Fruit fly (Drosophila melanogaster) whole organism, adult: ENCODE measurements around the gene SclB.

Experiments
- CG11617 ChIP-seq: fragments of 200-800 bp; sonication (Bioruptor generic); optimal IDR thresholded peaks from 2 replicates; lab custom pipeline; 2017; ENCODE audit warnings: mild to moderate bottlenecking, missing biosample characterization, missing genetic modification reagents, missing genetic modification characterization
- CG12768 ChIP-seq: fragments of 200-800 bp; sonication (Bioruptor generic); optimal IDR thresholded peaks from 2 replicates; lab custom pipeline; 2017; ENCODE audit warnings: missing biosample characterization, missing genetic modification characterization, mild to moderate bottlenecking, moderate library complexity, missing genetic modification reagents
- CG14711 ChIP-seq: fragments of 200-800 bp; sonication (Bioruptor generic); optimal IDR thresholded peaks from 2 replicates; lab custom pipeline; 2018; ENCODE audit warnings: missing biosample characterization, mild to moderate bottlenecking, missing genetic modification characterization, moderate library complexity
- CG1620 ChIP-seq: fragments of 200-800 bp; sonication (Bioruptor generic); optimal IDR thresholded peaks from 2 replicates; lab custom pipeline; 2016; ENCODE audit warnings: missing biosample characterization, missing genetic modification characterization
- CG33017 ChIP-seq: fragments of 200-800 bp; sonication (Bioruptor generic); optimal IDR thresholded peaks from 2 replicates; lab custom pipeline; 2018; ENCODE audit warnings: missing biosample characterization, mild to moderate bottlenecking, missing genetic modification characterization, moderate library complexity
- CG5204 ChIP-seq: fragments of 200-800 bp; sonication (Bioruptor generic); optimal IDR thresholded peaks from 2 replicates; lab custom pipeline; 2016; ENCODE audit warnings: missing biosample characterization, missing genetic modification characterization
- CG7045 ChIP-seq: fragments of 200-800 bp; sonication (Bioruptor generic); optimal IDR thresholded peaks from 2 replicates; lab custom pipeline; 2017; ENCODE audit warnings: missing biosample characterization, mild to moderate bottlenecking, missing genetic modification characterization
- CG7101 ChIP-seq: fragments of 200-800 bp; sonication (Bioruptor generic); optimal IDR thresholded peaks from 2 replicates; lab custom pipeline; 2018; ENCODE audit warnings: missing biosample characterization, mild to moderate bottlenecking, missing genetic modification characterization, moderate library complexity
- Clk ChIP-seq: fragments of 200-800 bp; sonication (Bioruptor generic); optimal IDR thresholded peaks from 2 replicates; lab custom pipeline; 2017; ENCODE audit warnings: missing biosample characterization, missing genetic modification characterization
- Crg-1 ChIP-seq: fragments of 200-800 bp; sonication (Bioruptor generic); optimal IDR thresholded peaks from 2 replicates; lab custom pipeline; 2016; ENCODE audit warnings: missing biosample characterization, missing genetic modification characterization
- Hr96 ChIP-seq: fragments of 200-800 bp; sonication (Bioruptor generic); optimal IDR thresholded peaks from 2 replicates; lab custom pipeline; 2016; ENCODE audit warnings: missing biosample characterization, missing genetic modification characterization
- Mnt ChIP-seq: fragments of 200-800 bp; sonication (Bioruptor generic); optimal IDR thresholded peaks from 2 replicates; lab custom pipeline; 2016; ENCODE audit warnings: missing biosample characterization, mild to moderate bottlenecking, missing genetic modification characterization
- bab1 ChIP-seq: fragments of 200-800 bp; sonication (Bioruptor generic); optimal IDR thresholded peaks from 3 replicates; lab custom pipeline; 2019; ENCODE audit warnings: missing biosample characterization, mild to moderate bottlenecking, missing genetic modification characterization, moderate library complexity
- cic ChIP-seq: fragments of 200-800 bp; sonication (Bioruptor generic); optimal IDR thresholded peaks from 2 replicates; lab custom pipeline; 2017; ENCODE audit warnings: missing biosample characterization, mild to moderate bottlenecking, missing genetic modification characterization, moderate library complexity
- cnc ChIP-seq, 2 experiments: fragments of >200 bp; optimal IDR thresholded peaks; 2 replicates each; lab custom pipeline; 2017
- kay ChIP-seq: fragments of 200-800 bp; sonication (Bioruptor generic); peaks from one replicate; lab custom pipeline; 2016; ENCODE audit warnings: missing biosample characterization, missing genetic modification characterization, borderline replicate concordance
- ovo ChIP-seq: fragments of 200-800 bp; sonication (Bioruptor generic); optimal IDR thresholded peaks from 2 replicates; lab custom pipeline; 2016; ENCODE audit warnings: missing biosample characterization, missing genetic modification characterization
- pad ChIP-seq: fragments of 200-800 bp; sonication (Bioruptor generic); optimal IDR thresholded peaks from 3 replicates; lab custom pipeline; 2017; ENCODE audit warnings: missing biosample characterization, missing genetic modification characterization, mild to moderate bottlenecking, moderate library complexity, missing genetic modification reagents
- tj ChIP-seq: fragments of 200-800 bp; sonication (Bioruptor generic); optimal IDR thresholded peaks from 3 replicates; lab custom pipeline; 2017; ENCODE audit warnings: missing biosample characterization, mild to moderate bottlenecking, missing genetic modification characterization, moderate library complexity
- toe ChIP-seq: fragments of 200-800 bp; sonication (Bioruptor generic); optimal IDR thresholded peaks from 2 replicates; lab custom pipeline; 2016; ENCODE audit warnings: missing biosample characterization, missing genetic modification characterization

The SclB gene

DNA sequence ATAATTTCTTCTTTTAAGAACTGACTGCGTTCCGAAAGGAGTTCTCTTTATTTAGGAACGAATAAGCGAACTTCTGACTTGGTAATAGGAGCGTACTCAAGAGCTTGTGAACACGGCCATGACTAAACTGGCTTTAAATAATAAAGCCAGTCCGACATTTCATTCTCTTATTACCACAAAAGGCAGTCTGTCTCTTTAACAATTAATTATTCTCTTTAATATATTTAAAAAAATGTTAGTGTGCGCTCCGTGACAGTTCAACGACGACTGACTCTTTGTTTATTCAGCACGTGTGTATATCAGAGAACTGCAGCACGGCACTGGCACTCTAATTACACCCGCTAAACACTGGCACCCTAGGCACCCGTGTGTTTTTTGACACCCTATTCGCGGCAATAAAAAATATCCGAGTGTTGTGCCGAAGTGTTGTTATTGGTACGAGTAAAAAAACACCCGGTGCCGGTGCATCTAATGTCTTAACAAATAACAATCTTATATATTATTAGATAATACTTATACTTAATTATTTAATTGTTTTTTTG lies 20.8 kb downstream of the SclB start, which contains the start of gene CG31809:
Gene CG31809, minus strand, starts transcription at position 249 of the 542 bp plus-strand sequence.
- peak; percentile 74 for TF ChIP-seq kay (GFP tag; lab: Kevin White, UChicago)
- no peak for TF ChIP-seq CG1620 (GFP tag; lab: Kevin White, UChicago)
- TF ChIP-seq CG12768 (GFP tag; lab: Kevin White, UChicago): peak; percentile 9

DNA sequence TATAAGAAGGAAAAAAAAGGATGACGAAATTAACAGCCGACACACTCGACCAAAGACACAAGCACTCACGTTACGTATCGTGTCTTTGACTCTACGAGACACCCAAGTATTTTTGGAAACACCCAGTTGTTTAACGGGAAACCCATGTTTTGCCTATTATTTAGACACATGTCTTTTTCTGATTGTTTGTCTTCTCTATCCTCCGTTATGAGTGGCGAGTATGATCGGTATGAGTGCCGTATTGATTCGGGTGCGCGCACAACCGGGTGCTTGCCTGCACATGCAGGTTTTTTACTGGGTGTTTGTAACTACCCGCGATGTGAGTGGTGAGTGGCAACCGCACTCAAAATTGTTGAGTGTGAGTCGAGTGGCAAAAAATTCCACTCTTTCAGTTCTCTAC lies 21.3 kb downstream of the SclB start:
- TF ChIP-seq Mnt (GFP tag; lab: Kevin White, UChicago) (no peak), CG33017 (tag; lab: Kevin White, UChicago) (no peak), cnc (optimal IDR thresholded peaks at IDR 0.05; lab: Kevin White, UChicago) (no peak), cic (no peak)

DNA sequence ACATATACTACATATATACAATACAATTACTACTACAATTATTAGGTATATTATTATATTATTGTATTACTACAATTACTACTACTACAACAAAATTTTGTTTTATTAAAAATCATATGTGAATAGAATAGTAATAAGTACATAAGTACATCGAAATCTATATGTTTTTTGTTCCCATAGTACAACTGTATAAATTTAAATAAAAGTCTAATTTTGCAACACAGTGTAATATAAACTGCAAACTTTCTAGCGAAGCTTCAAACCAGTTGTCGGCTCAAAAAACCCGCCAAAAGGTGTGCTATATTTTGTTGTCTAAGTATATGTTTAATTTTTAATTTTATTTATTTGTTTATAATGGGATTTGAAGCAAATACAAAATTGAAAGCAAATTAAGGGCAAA lies 21.8 kb downstream of the SclB start:
- TF ChIP-seq bab1 (GFP tag; lab: Kevin White, UChicago): no peak

DNA sequence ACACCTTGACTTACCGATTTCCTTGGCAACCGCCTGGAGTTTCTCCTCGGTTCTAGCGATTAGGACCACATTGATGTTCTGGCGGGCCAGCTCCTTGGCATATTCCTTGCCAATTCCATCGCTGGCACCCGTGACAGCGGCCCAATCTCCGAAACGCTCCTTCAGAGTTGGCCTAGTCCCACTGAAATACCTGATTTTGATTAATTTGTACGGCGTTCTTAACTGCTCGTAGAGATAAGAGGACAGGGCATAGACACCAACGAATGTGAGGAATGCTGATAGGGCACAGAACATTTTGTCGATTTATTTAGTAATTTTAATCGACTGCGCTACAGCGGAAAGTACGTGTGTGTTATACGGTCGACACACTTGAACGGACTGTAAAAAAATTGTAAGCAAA lies 23.4 kb downstream of the SclB start, which contains the start of gene CG6012:
Gene CG6012, minus strand, starts transcription at position 364 of the 400 bp plus-strand sequence.
- TF ChIP-seq CG7101: no peak
- TF ChIP-seq cic: peak; percentile 11

DNA sequence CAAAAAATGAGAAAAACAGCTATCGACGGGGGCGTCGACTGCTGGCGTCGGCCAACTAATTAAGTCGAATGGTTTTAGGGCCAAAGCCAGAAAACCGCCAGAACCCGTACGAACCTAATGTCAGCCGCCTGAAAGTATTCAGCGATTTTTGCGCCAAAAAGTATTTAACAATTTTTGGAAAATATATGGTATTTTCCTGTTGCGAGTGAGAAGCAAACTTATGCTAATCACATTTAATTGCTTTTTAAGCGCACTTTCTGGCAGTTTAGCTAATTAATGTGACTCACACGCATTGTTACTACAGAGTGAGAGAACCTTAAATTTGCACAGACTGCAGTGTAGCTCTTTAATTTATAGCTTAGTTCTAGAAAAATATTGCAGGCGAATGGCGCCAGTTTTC lies 24.8 kb downstream of the SclB start:
- TF ChIP-seq ovo (GFP tag; lab: Kevin White, UChicago) (no peak), CG14711 (tag; lab: Kevin White, UChicago) (no peak), tj (GFP tag; lab: Kevin White, UChicago) (no peak), Hr96 (GFP tag; lab: Kevin White, UChicago) (no peak), bab1 (GFP tag; lab: Kevin White, UChicago) (no peak), toe (no peak), CG7101 (no peak), CG1620 (GFP tag; lab: Kevin White, UChicago) (no peak), CG11617 (GFP tag; lab: Kevin White, UChicago) (no peak), CG5204 (no peak), CG7045 (GFP tag; lab: Kevin White, UChicago) (no peak)

DNA sequence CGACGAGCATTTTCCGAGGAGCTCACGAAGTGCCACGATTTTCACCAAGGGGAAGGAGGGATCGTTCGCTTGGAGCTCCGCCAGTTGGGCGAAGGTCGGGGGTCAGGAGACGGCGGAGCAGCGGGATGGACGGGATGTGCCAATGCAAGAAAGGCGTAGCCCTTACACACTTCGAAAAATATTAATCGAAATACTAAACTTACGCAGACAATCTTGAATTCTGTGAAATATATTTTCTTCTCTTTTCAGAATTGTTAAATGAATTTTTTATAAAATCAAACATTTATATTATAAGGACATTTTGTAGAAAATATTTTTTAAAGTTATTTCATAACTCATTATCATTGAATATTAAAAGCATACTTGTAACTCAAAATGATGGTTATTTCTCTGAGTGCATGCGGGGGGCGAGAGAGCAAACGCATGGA lies 31.1 kb downstream of the SclB start:
- TF ChIP-seq CG7045 (GFP tag; lab: Kevin White, UChicago): no peak

DNA sequence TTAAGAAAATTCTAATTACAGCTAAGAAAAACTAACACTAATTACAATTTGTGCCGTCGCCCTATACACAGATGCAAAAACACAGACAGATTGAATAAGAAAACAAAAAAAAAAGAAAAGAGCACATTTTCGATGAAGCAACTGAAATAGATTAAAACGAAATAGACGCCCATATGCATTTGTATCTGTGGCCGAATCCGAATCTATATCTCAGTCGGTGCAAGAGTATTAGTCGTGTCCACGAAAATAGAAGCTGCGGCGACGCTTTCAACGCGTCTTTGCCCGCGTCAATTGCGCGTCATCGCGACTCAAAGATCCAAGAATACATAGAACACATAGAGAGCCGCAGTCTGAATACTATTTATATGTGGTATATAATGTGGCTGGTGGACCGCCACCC lies 37.2 kb downstream of the SclB start:
- no peak for TF ChIP-seq CG33017 (tag; lab: Kevin White, UChicago)
- no peak for TF ChIP-seq CG12768 (GFP tag; lab: Kevin White, UChicago)
- TF ChIP-seq kay (GFP tag; lab: Kevin White, UChicago): peak; percentile 54
- TF ChIP-seq cnc (optimal IDR thresholded peaks at IDR 0.05; lab: Kevin White, UChicago): no peak
- TF ChIP-seq CG7101: no peak

DNA sequence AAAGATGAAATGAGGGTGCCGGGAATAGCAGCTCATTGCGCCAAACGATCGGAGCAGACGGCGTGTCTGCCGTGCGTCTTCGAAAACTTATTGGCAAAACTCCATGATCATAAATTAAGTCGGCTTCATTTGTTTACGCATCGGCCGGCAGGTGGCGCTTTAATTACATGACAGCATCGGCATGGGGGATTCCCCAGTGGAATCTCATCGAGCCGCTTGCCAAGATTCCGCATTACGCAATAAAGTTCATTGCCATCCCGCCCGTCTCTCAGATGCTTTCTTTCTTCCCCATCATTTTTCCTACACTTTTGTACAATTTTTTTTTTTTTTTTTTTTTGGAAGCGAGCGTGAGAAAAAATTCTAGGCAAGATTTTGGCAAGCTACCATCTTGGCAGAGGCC lies 38.8 kb downstream of the SclB start:
- TF ChIP-seq pad (GFP tag; lab: Kevin White, UChicago): no peak
- TF ChIP-seq CG12768 (GFP tag; lab: Kevin White, UChicago): no peak
- no peak for TF ChIP-seq ovo (GFP tag; lab: Kevin White, UChicago)
- no peak for TF ChIP-seq Hr96 (GFP tag; lab: Kevin White, UChicago)
- no peak for TF ChIP-seq cic
- TF ChIP-seq CG7045 (GFP tag; lab: Kevin White, UChicago): no peak
- TF ChIP-seq CG33017 (tag; lab: Kevin White, UChicago): no peak
- TF ChIP-seq CG5204: no peak
- no peak for TF ChIP-seq kay (GFP tag; lab: Kevin White, UChicago)
- TF ChIP-seq cnc (optimal IDR thresholded peaks at IDR 0.05; lab: Kevin White, UChicago): no peak
- no peak for TF ChIP-seq Crg-1 (GFP tag; lab: Kevin White, UChicago)
- TF ChIP-seq tj (GFP tag; lab: Kevin White, UChicago): no peak
- no peak for TF ChIP-seq CG11617 (GFP tag; lab: Kevin White, UChicago)
- no peak for TF ChIP-seq bab1 (GFP tag; lab: Kevin White, UChicago)
- TF ChIP-seq CG14711 (tag; lab: Kevin White, UChicago): no peak
- no peak for TF ChIP-seq toe
- no peak for TF ChIP-seq Clk
- no peak for TF ChIP-seq Mnt (GFP tag; lab: Kevin White, UChicago)
- TF ChIP-seq CG7101: no peak

DNA sequence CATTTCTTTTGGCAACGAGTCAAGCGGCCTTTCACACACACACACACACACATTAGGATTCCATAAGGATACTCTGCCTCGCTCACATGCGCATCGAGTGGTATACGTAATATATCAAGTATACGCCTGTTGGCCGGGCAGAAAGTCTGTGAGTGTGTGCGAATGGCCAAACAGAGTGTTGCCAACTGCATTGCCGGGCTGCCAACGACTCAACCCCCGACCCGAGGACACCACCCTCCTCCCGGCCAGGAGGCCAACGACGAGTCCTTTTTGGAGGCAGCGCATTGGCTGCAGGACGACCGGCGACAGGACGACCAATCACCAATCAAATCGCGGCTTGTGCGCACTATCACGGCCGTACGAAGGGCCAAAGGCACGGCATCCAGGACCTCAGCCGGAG lies 39.9 kb downstream of the SclB start:
- TF ChIP-seq CG14711 (tag; lab: Kevin White, UChicago) (no peak), kay (GFP tag; lab: Kevin White, UChicago) (no peak), Mnt (GFP tag; lab: Kevin White, UChicago) (no peak), CG1620 (GFP tag; lab: Kevin White, UChicago) (no peak), CG5204 (no peak), Hr96 (GFP tag; lab: Kevin White, UChicago) (no peak), cnc (optimal IDR thresholded peaks at IDR 0.05; lab: Kevin White, UChicago) (no peak), Clk (no peak), CG7045 (GFP tag; lab: Kevin White, UChicago) (no peak), pad (GFP tag; lab: Kevin White, UChicago) (no peak), CG7101 (no peak), cic (no peak), Crg-1 (GFP tag; lab: Kevin White, UChicago) (no peak)
